Fruit fly (Drosophila melanogaster): Measurements from ENCODE around the gene eIF2alpha.

DNA sequence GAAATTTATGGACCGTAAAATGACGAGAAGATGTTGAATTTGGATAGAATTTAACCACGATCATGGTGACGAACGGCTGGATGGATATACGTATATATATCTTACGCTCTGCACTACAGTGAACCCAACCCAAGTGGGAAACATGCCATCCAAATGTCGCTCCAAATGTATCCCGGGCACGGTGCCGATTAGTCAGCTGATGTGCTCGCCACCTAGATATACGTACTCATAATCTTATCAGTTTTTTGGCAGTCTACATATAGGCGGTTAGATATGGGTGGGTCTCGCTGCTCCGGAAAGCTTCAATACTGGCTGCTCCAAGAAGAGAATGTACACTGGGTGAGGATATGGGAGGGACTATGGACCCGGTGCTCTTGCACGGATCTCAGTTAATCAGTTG, 40.7 kb downstream of the eIF2alpha start:
- no peak for TF ChIP-seq CG9948 (tag; optimal IDR thresholded peaks at IDR 0.05)
- TF ChIP-seq CG15710 (tag; optimal IDR thresholded peaks at IDR 0.05), result no peak
- TF ChIP-seq Pif1B (GFP tag; optimal IDR thresholded peaks at IDR 0.05), result no peak
- TF ChIP-seq CG17806 (tag; optimal IDR thresholded peaks at IDR 0.05), result no peak

All from whole organism, pupa.